ENCODE assay signal across 4 fruit fly cellular contexts in genomic region chr2L:9567398-9567856, dm6.
TF ChIP-seq lines count a peak whose summit lies in the region.

No protein-coding gene starts in this region.

TF ChIP-seq in whole organism, adult, 20 proteins besides CTCF, POLR2A, EP300 and RAD21 (continued from another document):
- TF ChIP-seq Crg-1 (GFP tag; optimal IDR thresholded peaks at IDR 0.05; lab: Kevin White, UChicago) (peak; percentile 98), CG11617 (GFP tag; optimal IDR thresholded peaks at IDR 0.05; lab: Kevin White, UChicago) (peak; percentile 97)

TF ChIP-seq in whole organism, embryonic, 481 proteins besides CTCF, POLR2A, EP300 and RAD21 (continued from another document and continues in another):
- TF ChIP-seq CG4820 (GFP tag; optimal IDR thresholded peaks at IDR 0.05; lab: Kevin White, UChicago) (peak; percentile 89), sisA (GFP tag; IDR thresholded peaks at IDR 0.05; lab: Robert Waterston, UW) (peak; percentile 41; the same call in 1 of the 2 replicates), CG6654 (GFP tag; optimal IDR thresholded peaks at IDR 0.05; lab: Kevin White, UChicago) (peak; percentile 91), pfk (GFP tag; optimal IDR thresholded peaks at IDR 0.05; lab: Kevin White, UChicago) (peak; percentile 89), salm (tag; optimal IDR thresholded peaks at IDR 0.05; lab: Kevin White, UChicago) (peak; percentile 97), ara (GFP tag; IDR thresholded peaks at IDR 0.05; lab: Robert Waterston, UW) (peak; percentile 85), Lpt (GFP tag; optimal IDR thresholded peaks at IDR 0.05; lab: Kevin White, UChicago) (no peak), CG15073 (GFP tag; optimal IDR thresholded peaks at IDR 0.05; lab: Kevin White, UChicago) (peak; percentile 65), crp (GFP tag; optimal IDR thresholded peaks at IDR 0.05; lab: Kevin White, UChicago) (peak in 1 of 2 experiments; percentile 70), CG3847 (GFP tag; IDR thresholded peaks at IDR 0.05; lab: Robert Waterston, UW) (peak; percentile 90), CG15514 (GFP tag; optimal IDR thresholded peaks at IDR 0.05; lab: Kevin White, UChicago) (peak; percentile 96), Dbx (GFP tag; IDR thresholded peaks at IDR 0.05; lab: Robert Waterston, UW) (peak; percentile 97), CG17385 (GFP tag; optimal IDR thresholded peaks at IDR 0.05; lab: Kevin White, UChicago) (peak; percentile 99), gt (GFP tag; IDR thresholded peaks at IDR 0.05; lab: Robert Waterston, UW) (peak; percentile 72), CG10209 (GFP tag; optimal IDR thresholded peaks at IDR 0.05; lab: Kevin White, UChicago) (peak; percentile 98), ewg (GFP tag; optimal IDR thresholded peaks at IDR 0.05; lab: Kevin White, UChicago) (peak; percentile 95), CG6689 (GFP tag; IDR thresholded peaks at IDR 0.05; lab: Robert Waterston, UW) (peak; percentile 87), Abd-B (GFP tag; optimal IDR thresholded peaks at IDR 0.05; lab: Kevin White, UChicago) (peak; percentile 78), CG1603 (tag; optimal IDR thresholded peaks at IDR 0.05; lab: Kevin White, UChicago) (peak; percentile 94), CG31441 (GFP tag; IDR thresholded peaks at IDR 0.05; lab: Robert Waterston, UW) (peak; percentile 96), dysf (GFP tag; IDR thresholded peaks at IDR 0.05; lab: Robert Waterston, UW) (peak; percentile 95), E2f2 (GFP tag; IDR thresholded peaks at IDR 0.05; lab: Robert Waterston, UW) (peak; percentile 87), Sry-δ (GFP tag; optimal IDR thresholded peaks at IDR 0.05; lab: Kevin White, UChicago) (peak; percentile 62), CG5953 (GFP tag; IDR thresholded peaks at IDR 0.05; lab: Robert Waterston, UW) (peak; percentile 98), Dad (GFP tag; optimal IDR thresholded peaks at IDR 0.05; lab: Kevin White, UChicago) (peak; percentile 96), CG17802 (tag; optimal IDR thresholded peaks at IDR 0.05; lab: Kevin White, UChicago) (peak; percentile 91), Ets97D (GFP tag; optimal IDR thresholded peaks at IDR 0.05; lab: Kevin White, UChicago) (peak; percentile 100), en (GFP tag; optimal IDR thresholded peaks at IDR 0.05; lab: Kevin White, UChicago) (peak; percentile 98), Aef1 (GFP tag; IDR thresholded peaks at IDR 0.05; lab: Robert Waterston, UW) (peak; percentile 94), CG15696 (tag; optimal IDR thresholded peaks at IDR 0.05; lab: Kevin White, UChicago) (peak; percentile 26), amos (GFP tag; IDR thresholded peaks at IDR 0.05; lab: Robert Waterston, UW; ENCODE audit: partially characterized antibody) (no peak), sens-2 (GFP tag; IDR thresholded peaks at IDR 0.05; lab: Robert Waterston, UW) (peak; percentile 98), Hr3 (GFP tag; optimal IDR thresholded peaks at IDR 0.05; lab: Kevin White, UChicago) (peak; percentile 82), odd (GFP tag; optimal IDR thresholded peaks at IDR 0.05; lab: Kevin White, UChicago) (peak; percentile 100), Ada2b (GFP tag; IDR thresholded peaks at IDR 0.05; lab: Robert Waterston, UW) (peak; percentile 88; the same call in 1 of the 2 replicates), nerfin-1 (tag; optimal IDR thresholded peaks at IDR 0.05; lab: Kevin White, UChicago) (peak; percentile 95), caup (GFP tag; optimal IDR thresholded peaks at IDR 0.05; lab: Kevin White, UChicago; ENCODE audit: severe bottlenecking) (peak; percentile 100), br (optimal IDR thresholded peaks at IDR 0.05; lab: Kevin White, UChicago) (no peak), ranshi (GFP tag; IDR thresholded peaks at IDR 0.05; lab: Robert Waterston, UW) (peak; percentile 96), CG31365 (tag; optimal IDR thresholded peaks at IDR 0.05; lab: Kevin White, UChicago) (peak; percentile 95), CG10321 (GFP tag; IDR thresholded peaks at IDR 0.05; lab: Robert Waterston, UW) (peak; percentile 86), jigr1 (GFP tag; IDR thresholded peaks at IDR 0.05; lab: Robert Waterston, UW) (no peak)

TF ChIP-seq in whole organism, prepupa, 60 proteins besides CTCF, POLR2A, EP300 and RAD21 (continued from another document):
- peak; percentile 82 for TF ChIP-seq CG6792 (GFP tag; optimal IDR thresholded peaks at IDR 0.05; lab: Kevin White, UChicago)
- peak; percentile 94 for TF ChIP-seq eg (GFP tag; IDR thresholded peaks at IDR 0.05; lab: Robert Waterston, UW)
- peak; percentile 96 for TF ChIP-seq vri (GFP tag; optimal IDR thresholded peaks at IDR 0.05; lab: Kevin White, UChicago)
- peak; percentile 38 to 63 for TF ChIP-seq salr (GFP tag; optimal IDR thresholded peaks at IDR 0.05; lab: Kevin White, UChicago)
- peak; percentile 77 for TF ChIP-seq CG11762 (GFP tag; optimal IDR thresholded peaks at IDR 0.05; lab: Kevin White, UChicago; ENCODE audit: insufficient read depth)
- TF ChIP-seq ss (GFP tag; optimal IDR thresholded peaks at IDR 0.05; lab: Kevin White, UChicago), result peak; percentile 33 to 75
- no peak for TF ChIP-seq Hr38 (GFP tag; optimal IDR thresholded peaks at IDR 0.05; lab: Kevin White, UChicago)
- TF ChIP-seq spab (GFP tag; optimal IDR thresholded peaks at IDR 0.05; lab: Kevin White, UChicago), result peak; percentile 26
- peak; percentile 60 for TF ChIP-seq CG31627 (GFP tag; optimal IDR thresholded peaks at IDR 0.05; lab: Kevin White, UChicago)
- TF ChIP-seq CG6808 (GFP tag; optimal IDR thresholded peaks at IDR 0.05; lab: Kevin White, UChicago), result peak; percentile 67
- peak; percentile 84 for TF ChIP-seq Smox (GFP tag; optimal IDR thresholded peaks at IDR 0.05; lab: Kevin White, UChicago)
- TF ChIP-seq CG8119 (GFP tag; IDR thresholded peaks at IDR 0.05; lab: Robert Waterston, UW), result peak; percentile 68
- peak; percentile 18 for TF ChIP-seq Ets21C (GFP tag; optimal IDR thresholded peaks at IDR 0.05; lab: Kevin White, UChicago)
- no peak for TF ChIP-seq CG9139 (GFP tag; optimal IDR thresholded peaks at IDR 0.05; lab: Kevin White, UChicago)
- peak; percentile 89 for TF ChIP-seq Sox102F (GFP tag; optimal IDR thresholded peaks at IDR 0.05; lab: Kevin White, UChicago)
- TF ChIP-seq pdm3 (GFP tag; optimal IDR thresholded peaks at IDR 0.05; lab: Kevin White, UChicago), result peak; percentile 83
- peak; percentile 89 for TF ChIP-seq Met (GFP tag; optimal IDR thresholded peaks at IDR 0.05; lab: Kevin White, UChicago)
- no peak for TF ChIP-seq Sox15 (GFP tag; optimal IDR thresholded peaks at IDR 0.05; lab: Kevin White, UChicago)
- TF ChIP-seq fd59A (GFP tag; optimal IDR thresholded peaks at IDR 0.05; lab: Kevin White, UChicago), result peak; percentile 39
- TF ChIP-seq CG32006 (GFP tag; optimal IDR thresholded peaks at IDR 0.05; lab: Kevin White, UChicago), result peak; percentile 63
- TF ChIP-seq fd85E (GFP tag; optimal IDR thresholded peaks at IDR 0.05; lab: Kevin White, UChicago), result peak; percentile 78
- TF ChIP-seq CG10669 (GFP tag; optimal IDR thresholded peaks at IDR 0.05; lab: Kevin White, UChicago), result peak; percentile 71
- peak; percentile 54 for TF ChIP-seq dsx (GFP tag; optimal IDR thresholded peaks at IDR 0.05; lab: Kevin White, UChicago; ENCODE audit: poor library complexity, severe bottlenecking)
- TF ChIP-seq CG3032 (tag; optimal IDR thresholded peaks at IDR 0.05; lab: Kevin White, UChicago), result peak; percentile 37
- peak; percentile 44 for TF ChIP-seq CG8632 (GFP tag; optimal IDR thresholded peaks at IDR 0.05; lab: Kevin White, UChicago)
- peak; percentile 70 for TF ChIP-seq CG8319 (GFP tag; optimal IDR thresholded peaks at IDR 0.05; lab: Kevin White, UChicago)
- peak; percentile 48 for TF ChIP-seq Gug (GFP tag; IDR thresholded peaks at IDR 0.05; lab: Robert Waterston, UW)
- peak; percentile 74 for TF ChIP-seq svp (GFP tag; lab: Kevin White, UChicago)
- TF ChIP-seq esn (GFP tag; optimal IDR thresholded peaks at IDR 0.05; lab: Kevin White, UChicago), result peak; percentile 90
- peak; percentile 83 for TF ChIP-seq OdsH (GFP tag; optimal IDR thresholded peaks at IDR 0.05; lab: Kevin White, UChicago)
- peak; percentile 91 for TF ChIP-seq CG16779 (tag; optimal IDR thresholded peaks at IDR 0.05; lab: Kevin White, UChicago)
- TF ChIP-seq CG6163 (GFP tag; IDR thresholded peaks at IDR 0.05; lab: Robert Waterston, UW), result peak; percentile 94
- peak; percentile 96 for TF ChIP-seq Eip78C (GFP tag; lab: Kevin White, UChicago)
- TF ChIP-seq CG15336 (GFP tag; IDR thresholded peaks at IDR 0.05; lab: Robert Waterston, UW), result peak; percentile 78
- TF ChIP-seq CG4318 (GFP tag; optimal IDR thresholded peaks at IDR 0.05; lab: Kevin White, UChicago), result no peak
- TF ChIP-seq achi (GFP tag; optimal IDR thresholded peaks at IDR 0.05; lab: Kevin White, UChicago), result peak; percentile 84
- peak; percentile 97 for TF ChIP-seq CG6854 (GFP tag; optimal IDR thresholded peaks at IDR 0.05; lab: Kevin White, UChicago)
- peak; percentile 85 for TF ChIP-seq CG7368 (GFP tag; optimal IDR thresholded peaks at IDR 0.05; lab: Kevin White, UChicago)
- TF ChIP-seq Lpt (GFP tag; optimal IDR thresholded peaks at IDR 0.05; lab: Kevin White, UChicago), result peak; percentile 42
- peak; percentile 4 for TF ChIP-seq Eip93F (GFP tag; optimal IDR thresholded peaks at IDR 0.05; lab: Kevin White, UChicago)
- peak; percentile 72 for TF ChIP-seq CG34406 (GFP tag; optimal IDR thresholded peaks at IDR 0.05; lab: Kevin White, UChicago)

TF ChIP-seq in whole organism, wandering third instar larva, 38 proteins besides CTCF, POLR2A, EP300 and RAD21 (continued from another document):
- peak; percentile 75 for TF ChIP-seq psq (GFP tag; optimal IDR thresholded peaks at IDR 0.05; lab: Kevin White, UChicago)
- no peak for TF ChIP-seq Dfd (GFP tag; optimal IDR thresholded peaks at IDR 0.05; lab: Kevin White, UChicago)
- peak; percentile 92 for TF ChIP-seq Sp1 (GFP tag; optimal IDR thresholded peaks at IDR 0.05; lab: Kevin White, UChicago)
- peak; percentile 46 for TF ChIP-seq woc (GFP tag; optimal IDR thresholded peaks at IDR 0.05; lab: Kevin White, UChicago)
- peak; percentile 87 for TF ChIP-seq Rel (GFP tag; optimal IDR thresholded peaks at IDR 0.05; lab: Kevin White, UChicago)
- peak; percentile 67 for TF ChIP-seq Rel (tag; optimal IDR thresholded peaks at IDR 0.05; lab: Kevin White, UChicago)
- peak; percentile 90 for TF ChIP-seq sv (GFP tag; optimal IDR thresholded peaks at IDR 0.05; lab: Kevin White, UChicago)
- peak; percentile 88 for TF ChIP-seq Hr83 (GFP tag; optimal IDR thresholded peaks at IDR 0.05; lab: Kevin White, UChicago; ENCODE audit: poor library complexity, severe bottlenecking)
- TF ChIP-seq dsf (GFP tag; optimal IDR thresholded peaks at IDR 0.05; lab: Kevin White, UChicago; ENCODE audit: borderline replicate concordance), result peak; percentile 26
- TF ChIP-seq Hnf4 (GFP tag; optimal IDR thresholded peaks at IDR 0.05; lab: Kevin White, UChicago), result peak; percentile 73
- peak; percentile 81 for TF ChIP-seq fru (GFP tag; optimal IDR thresholded peaks at IDR 0.05; lab: Kevin White, UChicago)
- peak; percentile 91 for TF ChIP-seq dmrt93B (GFP tag; optimal IDR thresholded peaks at IDR 0.05; lab: Kevin White, UChicago)
- TF ChIP-seq Jra (GFP tag; optimal IDR thresholded peaks at IDR 0.05; lab: Kevin White, UChicago), result peak; percentile 30
TF ChIP-seq in whole organism, wandering third instar larva: peak in this region for 27.
